Worm (Caenorhabditis elegans): ENCODE results near the gene cnc-2.

The cnc-2 gene

ce11 chrV:1450160-1450559 is at the start of gene cnc-2:
TSS of gene cnc-2 (minus strand) at chrV:1450183.
- TF ChIP-seq nhr-76 (tag; optimal IDR thresholded peaks at IDR 0.05) (no peak), blmp-1 (tag; optimal IDR thresholded peaks at IDR 0.05) (peak; percentile 9), ceh-8 (GFP tag; optimal IDR thresholded peaks at IDR 0.05) (no peak), xbp-1 (tag; optimal IDR thresholded peaks at IDR 0.05) (no peak), nhr-85 (tag) (peak; percentile 70), mab-9 (GFP tag; IDR thresholded peaks at IDR 0.05) (no peak), nhr-47 (tag; optimal IDR thresholded peaks at IDR 0.05) (no peak), ceh-63 (GFP tag; optimal IDR thresholded peaks at IDR 0.05) (no peak), mdl-1 (tag; optimal IDR thresholded peaks at IDR 0.05) (no peak), nhr-11 (tag; optimal IDR thresholded peaks at IDR 0.05) (no peak)

DNA sequence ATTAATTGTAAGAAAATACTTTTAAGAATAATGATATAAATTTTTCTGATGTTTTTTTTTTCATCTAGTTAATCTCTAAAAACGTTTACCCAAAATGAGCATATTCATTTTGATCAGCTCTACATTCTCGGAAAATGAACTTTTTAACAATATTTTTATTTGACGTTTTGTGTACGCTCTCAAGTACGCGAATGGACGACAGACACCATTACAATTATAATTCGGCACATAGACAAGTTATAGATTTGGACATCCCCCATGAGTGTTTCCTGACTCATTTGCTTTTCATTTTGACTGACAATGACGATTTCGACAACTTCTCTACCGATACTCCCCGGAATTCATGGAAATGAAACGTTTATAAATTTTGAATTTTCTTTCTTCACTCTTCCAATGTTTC is 49.2 kb upstream of the cnc-2 start, which contains the start of gene sru-27:
sru-27 (plus strand) TSS at position 301 of the 400 bp plus-strand sequence.
- TF ChIP-seq ceh-63 (GFP tag; optimal IDR thresholded peaks at IDR 0.05), result no peak
- no peak for TF ChIP-seq nhr-85 (tag)
- no peak for TF ChIP-seq egl-27 (tag; optimal IDR thresholded peaks at IDR 0.05)
- TF ChIP-seq nhr-76 (tag; optimal IDR thresholded peaks at IDR 0.05), result no peak
- TF ChIP-seq C04F5.9 (tag; optimal IDR thresholded peaks at IDR 0.05), result no peak
- no peak for TF ChIP-seq mdl-1 (tag; optimal IDR thresholded peaks at IDR 0.05)

DNA sequence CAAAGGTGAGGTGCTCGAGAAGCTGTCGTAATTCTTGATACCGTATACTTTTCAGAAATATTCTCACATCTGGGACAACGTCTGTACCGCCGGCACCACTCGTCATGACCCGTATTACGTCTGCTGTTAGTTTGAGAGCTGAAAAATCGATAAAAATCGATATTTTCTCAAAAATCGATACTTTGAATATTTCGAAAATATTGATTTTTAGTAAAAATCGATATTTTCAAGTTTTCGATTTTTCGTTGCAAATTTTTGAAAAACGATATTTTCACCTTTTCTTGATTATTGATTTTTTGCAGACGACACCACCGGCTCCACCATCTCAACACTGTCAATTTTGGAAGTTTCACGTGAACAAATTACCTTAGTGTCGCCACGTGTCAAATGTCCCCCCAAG is 45.8 kb upstream of the cnc-2 start:
- no peak for TF ChIP-seq zag-1 (tag; optimal IDR thresholded peaks at IDR 0.05)

- TF ChIP-seq dpl-1 (GFP tag; optimal IDR thresholded peaks at IDR 0.05), result no peak
- TF ChIP-seq lin-35 (GFP tag; optimal IDR thresholded peaks at IDR 0.05), result no peak
- TF ChIP-seq hlh-17 (GFP tag; optimal IDR thresholded peaks at IDR 0.05; ENCODE audit: borderline replicate concordance), result no peak
- TF ChIP-seq C04F5.9 (tag; optimal IDR thresholded peaks at IDR 0.05), result no peak
- TF ChIP-seq nhr-77 (tag; optimal IDR thresholded peaks at IDR 0.05), result no peak
- TF ChIP-seq efl-1 (optimal IDR thresholded peaks at IDR 0.05), result no peak
- TF ChIP-seq efl-1 (GFP tag; optimal IDR thresholded peaks at IDR 0.05 in 1 of 2), result no peak
- TF ChIP-seq nhr-19 (GFP tag; conservative IDR thresholded peaks at IDR 0.05), result no peak
- TF ChIP-seq ceh-90 (tag; optimal IDR thresholded peaks at IDR 0.05), result no peak
- TF ChIP-seq F16B12.6 (tag; optimal IDR thresholded peaks at IDR 0.05), result no peak
- TF ChIP-seq lin-39 (tag; optimal IDR thresholded peaks at IDR 0.05), result no peak
- no peak for TF ChIP-seq egl-27 (tag; optimal IDR thresholded peaks at IDR 0.05)
- no peak for TF ChIP-seq mep-1 (tag; optimal IDR thresholded peaks at IDR 0.05)
- TF ChIP-seq pag-3 (tag; optimal IDR thresholded peaks at IDR 0.05; ENCODE audit: borderline replicate concordance, insufficient read depth), result no peak
- TF ChIP-seq swsn-7 (tag; optimal IDR thresholded peaks at IDR 0.05), result no peak
- no peak for TF ChIP-seq ces-1 (GFP tag; optimal IDR thresholded peaks at IDR 0.05)
These were observed 45.4 kb upstream of the cnc-2 start, which contains the start of gene C38C3.3 for ce11 chrV:1495334-1495733. TSS of gene C38C3.3 (plus strand) at chrV:1495634.

DNA sequence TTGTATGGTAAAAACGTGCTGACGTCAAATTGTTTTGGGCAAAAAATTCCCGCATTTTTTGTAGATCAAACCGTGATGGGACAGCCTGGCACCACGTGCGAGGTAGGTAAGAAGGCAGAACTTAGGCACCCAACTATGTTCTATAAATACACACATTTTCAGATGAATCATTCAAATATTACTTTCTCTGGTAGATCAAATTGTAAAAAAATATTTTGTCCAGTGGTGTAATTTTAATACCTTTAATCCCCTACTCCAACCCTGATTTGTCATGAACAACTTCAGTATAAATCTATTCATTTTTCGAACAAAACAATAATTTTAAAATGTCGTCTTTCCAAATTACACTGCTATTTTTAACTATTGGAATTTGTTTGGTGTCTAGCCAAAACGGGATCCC is 44.5 kb upstream of the cnc-2 start, which contains the start of gene spig-7:
spig-7 (plus strand) TSS at position 301 of the 400 bp plus-strand sequence.
- TF ChIP-seq lin-13 (GFP tag; optimal IDR thresholded peaks at IDR 0.05), result no peak
- no peak for TF ChIP-seq lir-3 (tag; optimal IDR thresholded peaks at IDR 0.05; ENCODE audit: poor library complexity)
- no peak for TF ChIP-seq ceh-82 (tag; optimal IDR thresholded peaks at IDR 0.05)
- TF ChIP-seq fkh-4 (tag; optimal IDR thresholded peaks at IDR 0.05; ENCODE audit: borderline replicate concordance), result no peak
- TF ChIP-seq fkh-10 (GFP tag; optimal IDR thresholded peaks at IDR 0.05), result no peak
- no peak for TF ChIP-seq irx-1 (tag; optimal IDR thresholded peaks at IDR 0.05)
- TF ChIP-seq ceh-90 (tag; optimal IDR thresholded peaks at IDR 0.05), result no peak
- TF ChIP-seq elt-3 (tag; optimal IDR thresholded peaks at IDR 0.05), result no peak
- no peak for TF ChIP-seq ztf-4 (tag; optimal IDR thresholded peaks at IDR 0.05)
- TF ChIP-seq vab-15 (tag; optimal IDR thresholded peaks at IDR 0.05), result no peak
- TF ChIP-seq nhr-85 (tag), result no peak
- TF ChIP-seq egl-13 (tag; optimal IDR thresholded peaks at IDR 0.05), result no peak
- no peak for TF ChIP-seq ces-1 (GFP tag; optimal IDR thresholded peaks at IDR 0.05)
- no peak for TF ChIP-seq nhr-77 (tag; optimal IDR thresholded peaks at IDR 0.05)
- TF ChIP-seq C16A3.4 (tag; optimal IDR thresholded peaks at IDR 0.05), result no peak
- no peak for TF ChIP-seq pax-3 (tag; optimal IDR thresholded peaks at IDR 0.05)

Data from whole organism, L1 larva.